Worm (Caenorhabditis elegans): ENCODE results near the gene W03A5.2.

W03A5.2 gene

DNA sequence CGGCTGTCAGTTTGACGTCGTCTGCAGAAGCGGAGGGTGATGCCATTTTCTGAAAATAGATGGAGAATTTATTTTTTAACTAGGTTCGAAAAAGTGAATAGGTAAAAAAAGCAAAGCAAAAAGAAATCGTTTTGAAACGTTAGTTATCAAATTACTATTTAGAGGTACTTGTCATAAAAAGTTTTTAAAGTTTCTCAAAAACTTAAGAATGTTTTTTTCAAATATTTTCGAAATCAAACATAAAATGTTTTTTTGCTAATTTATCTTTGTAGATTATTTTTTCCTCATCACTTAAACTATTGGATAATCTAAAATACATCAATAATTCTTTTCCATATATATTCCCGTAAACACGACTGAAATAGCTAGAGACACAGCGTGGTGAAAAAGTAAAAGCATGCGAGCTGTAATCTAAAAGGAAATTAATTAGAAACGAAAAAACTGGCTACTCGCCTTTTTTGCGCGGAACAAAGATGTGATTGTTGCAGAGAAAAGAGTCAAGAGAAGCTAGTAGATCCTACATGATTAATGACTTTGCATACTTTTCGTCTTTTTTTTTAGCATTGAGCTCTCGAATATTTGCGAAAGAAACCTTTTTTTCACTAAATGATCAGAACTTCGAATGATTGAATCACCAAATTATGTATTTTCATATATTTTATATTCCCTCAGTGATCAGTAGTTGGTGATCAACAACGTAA lies 34.5 kb upstream of the W03A5.2 start, which contains the start of gene szy-2:
Gene szy-2, minus strand, starts transcription at position 51 of the 701 bp plus-strand sequence.
- no peak for TF ChIP-seq bed-1 (GFP tag; IDR thresholded peaks at IDR 0.05)
- no peak for TF ChIP-seq madf-6 (GFP tag; IDR thresholded peaks at IDR 0.05)
- no peak for TF ChIP-seq ZK185.1 (tag; optimal IDR thresholded peaks at IDR 0.05; ENCODE audit: poor library complexity, severe bottlenecking)
- no peak for TF ChIP-seq snpc-1.1 (tag; optimal IDR thresholded peaks at IDR 0.05; ENCODE audit: insufficient read depth)
- TF ChIP-seq unc-130 (GFP tag; optimal IDR thresholded peaks at IDR 0.05), result no peak
- no peak for TF ChIP-seq Y56A3A.18 (GFP tag; IDR thresholded peaks at IDR 0.05)
- TF ChIP-seq lin-40 (tag; optimal IDR thresholded peaks at IDR 0.05), result no peak
- no peak for TF ChIP-seq F22D6.2 (tag; optimal IDR thresholded peaks at IDR 0.05)
- TF ChIP-seq efl-1 (GFP tag; optimal IDR thresholded peaks at IDR 0.05), result no peak
- no peak for TF ChIP-seq Y53G8AR.9 (GFP tag; conservative IDR thresholded peaks at IDR 0.05)
- no peak for TF ChIP-seq C06A6.2 (GFP tag; conservative IDR thresholded peaks at IDR 0.05)
- no peak for TF ChIP-seq hmg-1.2 (GFP tag; IDR thresholded peaks at IDR 0.05)
- no peak for TF ChIP-seq hlh-26 (GFP tag; conservative IDR thresholded peaks at IDR 0.05)

DNA sequence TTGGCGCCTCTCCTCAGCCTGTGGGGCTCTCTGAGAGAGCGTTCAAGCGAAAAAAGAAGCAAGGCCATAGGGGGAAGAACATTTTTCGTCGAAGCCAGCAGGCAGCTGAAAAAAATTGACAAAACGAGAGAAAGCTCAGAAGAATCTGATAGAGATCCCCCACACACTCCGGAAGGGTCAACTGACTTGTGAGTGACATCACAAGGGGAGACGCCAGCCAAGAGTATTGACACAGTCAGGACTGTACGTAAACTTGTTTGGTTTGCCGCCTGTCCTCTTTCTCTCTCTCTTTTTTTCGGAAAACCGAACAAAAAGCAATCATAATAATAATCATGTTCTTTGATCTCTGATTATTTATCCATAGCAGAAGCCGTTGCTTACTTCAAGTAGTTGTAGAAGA lies 33.0 kb upstream of the W03A5.2 start:
- TF ChIP-seq K11D2.4 (GFP tag; IDR thresholded peaks at IDR 0.05) (0 out of 2 replicates have a peak, but pooled peaks have one; percentile 11), attf-5 (GFP tag; optimal IDR thresholded peaks at IDR 0.05) (peak; percentile 18), hsf-1 (GFP tag; IDR thresholded peaks at IDR 0.05) (no peak), nhr-80 (tag; optimal IDR thresholded peaks at IDR 0.05) (peak; percentile 19), ama-1 (optimal IDR thresholded peaks at IDR 0.05) (no peak), ama-1 (GFP tag; optimal IDR thresholded peaks at IDR 0.05) (no peak), cebp-2 (GFP tag; IDR thresholded peaks at IDR 0.05) (no peak), madf-3 (GFP tag; IDR thresholded peaks at IDR 0.05) (no peak), mcd-1 (GFP tag; IDR thresholded peaks at IDR 0.05) (0 out of 2 replicates have a peak, but pooled peaks have one; percentile 17), cebp-1 (GFP tag; IDR thresholded peaks at IDR 0.05) (no peak), cebp-1 (tag; optimal IDR thresholded peaks at IDR 0.05) (peak; percentile 7), ceh-27 (GFP tag; optimal IDR thresholded peaks at IDR 0.05) (peak; percentile 9), B0336.3 (GFP tag; IDR thresholded peaks at IDR 0.05) (0 out of 2 replicates have a peak, but pooled peaks have one; percentile 24)

DNA sequence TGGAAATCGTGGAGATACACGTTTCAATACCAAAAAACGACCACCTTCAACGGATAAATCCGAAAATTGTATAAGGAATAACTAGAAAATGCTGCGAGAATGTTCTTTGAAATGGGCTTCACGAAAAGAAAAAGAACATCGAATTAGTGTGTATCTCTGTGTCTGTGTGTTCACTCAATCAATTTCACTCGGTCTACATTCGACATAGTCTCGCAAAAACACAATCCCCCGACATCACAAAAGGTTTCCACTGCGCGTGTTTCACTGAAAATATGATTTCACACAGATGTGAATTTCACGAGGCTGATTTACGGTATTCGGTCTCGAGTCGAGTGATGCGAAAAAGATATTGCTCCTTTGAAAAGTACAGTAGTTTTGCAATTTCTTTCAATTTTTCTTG lies 32.1 kb upstream of the W03A5.2 start:
- TF ChIP-seq zfh-2 (GFP tag; conservative IDR thresholded peaks at IDR 0.05) (no peak), mcd-1 (GFP tag; IDR thresholded peaks at IDR 0.05) (no peak), rec-8 (tag; optimal IDR thresholded peaks at IDR 0.05) (no peak), hmg-1.2 (GFP tag; IDR thresholded peaks at IDR 0.05) (no peak), hmg-20 (GFP tag; IDR thresholded peaks at IDR 0.05) (no peak)

DNA sequence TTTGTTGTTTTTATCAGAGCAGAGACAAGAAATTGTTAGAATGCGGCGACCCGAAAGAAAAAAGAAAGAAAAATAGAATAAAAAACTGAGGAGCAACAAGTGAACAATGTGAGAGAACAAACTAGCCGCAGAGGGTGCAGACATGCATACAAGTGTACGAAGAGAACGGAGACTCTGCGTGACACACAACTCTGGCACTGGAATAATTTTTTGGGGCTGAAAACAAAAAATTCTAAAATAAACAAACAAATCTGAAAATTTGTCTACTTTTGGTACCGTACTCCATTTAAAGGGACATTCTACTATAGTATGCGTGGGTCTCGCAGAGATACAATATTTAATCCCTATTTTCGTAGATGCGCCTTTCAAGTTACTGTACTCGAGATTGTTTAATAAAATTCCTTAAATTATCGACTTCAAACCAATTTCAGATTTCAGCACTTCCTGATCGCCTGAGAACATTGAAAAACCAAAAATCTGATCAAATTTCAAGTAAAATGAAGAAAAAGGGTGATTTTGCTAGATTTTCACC lies 30.8 kb upstream of the W03A5.2 start:
- TF ChIP-seq F33H1.4 (GFP tag; IDR thresholded peaks at IDR 0.05), result peak; percentile 89
- peak; percentile 47 for TF ChIP-seq snpc-3.4 (tag; optimal IDR thresholded peaks at IDR 0.05)
- TF ChIP-seq lsl-1 (GFP tag; optimal IDR thresholded peaks at IDR 0.05), result peak; percentile 94
- peak; percentile 67 for TF ChIP-seq madf-8 (GFP tag; conservative IDR thresholded peaks at IDR 0.05)
- peak; percentile 43; the same call in 1 of the 2 replicates for TF ChIP-seq D2030.7 (GFP tag; IDR thresholded peaks at IDR 0.05)
- TF ChIP-seq akir-1 (GFP tag; optimal IDR thresholded peaks at IDR 0.05), result no peak
- no peak for TF ChIP-seq B0035.1 (tag; optimal IDR thresholded peaks at IDR 0.05)
- TF ChIP-seq nhr-80 (tag; optimal IDR thresholded peaks at IDR 0.05), result peak; percentile 2
- TF ChIP-seq athp-1 (tag; optimal IDR thresholded peaks at IDR 0.05), result peak; percentile 1
- TF ChIP-seq xnd-1 (tag; optimal IDR thresholded peaks at IDR 0.05), result peak; percentile 78
- TF ChIP-seq F49E8.2 (tag; optimal IDR thresholded peaks at IDR 0.05; ENCODE audit: insufficient read depth), result peak; percentile 16
- peak; percentile 44; the same call in 1 of the 2 replicates for TF ChIP-seq dox-1 (GFP tag; IDR thresholded peaks at IDR 0.05)
- no peak for TF ChIP-seq mes-4 (tag; optimal IDR thresholded peaks at IDR 0.05)
- TF ChIP-seq lin-54 (GFP tag; optimal IDR thresholded peaks at IDR 0.05), result peak; percentile 23
- no peak for TF ChIP-seq lin-40 (tag; optimal IDR thresholded peaks at IDR 0.05)
- no peak for TF ChIP-seq sea-2 (GFP tag; IDR thresholded peaks at IDR 0.05)
- TF ChIP-seq madf-6 (GFP tag; IDR thresholded peaks at IDR 0.05), result peak; percentile 94
